Worm (Caenorhabditis elegans): ENCODE results near the gene C34C12.6.

- TF ChIP-seq nhr-23 (tag; optimal IDR thresholded peaks at IDR 0.05) (no peak), ztf-11 (tag; optimal IDR thresholded peaks at IDR 0.05) (no peak), elt-3 (tag; optimal IDR thresholded peaks at IDR 0.05) (no peak), aly-2 (tag; optimal IDR thresholded peaks at IDR 0.05) (no peak), nhr-25 (tag; optimal IDR thresholded peaks at IDR 0.05) (no peak), egl-27 (tag; optimal IDR thresholded peaks at IDR 0.05) (no peak), lsy-2 (tag; optimal IDR thresholded peaks at IDR 0.05) (no peak), nhr-11 (tag; optimal IDR thresholded peaks at IDR 0.05) (no peak), mdl-1 (tag; optimal IDR thresholded peaks at IDR 0.05) (no peak), ama-1 (optimal IDR thresholded peaks at IDR 0.05) (no peak)
Measured at ce11 chrIII:3486055-3486454, 3.7 kb downstream of the C34C12.6 start.
